Fruit fly (Drosophila melanogaster) whole organism, prepupa: ENCODE data around the gene CG5455.

Source experiments
- Blimp-1 ChIP-seq: fragments of 200-800 bp; sonication (Bioruptor generic); optimal IDR thresholded peaks from 3 replicates; lab custom pipeline; 2017; ENCODE audit warnings: missing biosample characterization, missing genetic modification characterization, mild to moderate bottlenecking, moderate library complexity, missing genetic modification reagents
- CG10631 ChIP-seq: fragments of 200-800 bp; sonication (Bioruptor generic); optimal IDR thresholded peaks from 2 replicates; lab custom pipeline; 2016; ENCODE audit warnings: missing biosample characterization, missing genetic modification characterization
- CG10669 ChIP-seq: fragments of 200-800 bp; sonication (Bioruptor generic); optimal IDR thresholded peaks from 3 replicates; lab custom pipeline; 2018; ENCODE audit warnings: missing biosample characterization, mild to moderate bottlenecking, missing genetic modification characterization, moderate library complexity
- CG11294 ChIP-seq: fragments of 200-800 bp; sonication (Bioruptor generic); IDR thresholded peaks from 2 replicates; pipeline ENCODE4 v1.3.6; 2022; ENCODE audit warnings: missing biosample characterization, missing genetic modification characterization
- CG11762 ChIP-seq: fragments of 200-800 bp; sonication (Bioruptor generic); optimal IDR thresholded peaks from 3 replicates; lab custom pipeline; 2016; ENCODE audit warnings: missing biosample characterization, missing genetic modification characterization; ENCODE audit not compliant: insufficient read depth
- CG11902 ChIP-seq: fragments of 200-800 bp; sonication (Bioruptor generic); optimal IDR thresholded peaks from 3 replicates; lab custom pipeline; 2016; ENCODE audit warnings: missing biosample characterization, missing genetic modification characterization
- CG1621 ChIP-seq: fragments of 200-800 bp; sonication (Bioruptor generic); optimal IDR thresholded peaks from 3 replicates; lab custom pipeline; 2018; ENCODE audit warnings: missing biosample characterization, mild to moderate bottlenecking, missing genetic modification characterization
- CG16779 ChIP-seq: fragments of 200-800 bp; sonication (Bioruptor generic); optimal IDR thresholded peaks from 3 replicates; lab custom pipeline; 2017; ENCODE audit warnings: missing biosample characterization, mild to moderate bottlenecking, missing genetic modification characterization
- CG3032 ChIP-seq: fragments of 200-800 bp; optimal IDR thresholded peaks from 2 replicates; lab custom pipeline; 2019; ENCODE audit warnings: missing biosample characterization, mild to moderate bottlenecking, missing genetic modification characterization, moderate library complexity
- CG31627 ChIP-seq: fragments of 200-800 bp; sonication (Bioruptor generic); optimal IDR thresholded peaks from 3 replicates; lab custom pipeline; 2016; ENCODE audit warnings: missing biosample characterization, missing genetic modification characterization
- CG34406 ChIP-seq: fragments of 200-800 bp; sonication (Bioruptor generic); optimal IDR thresholded peaks from 3 replicates; lab custom pipeline; 2016; ENCODE audit warnings: missing biosample characterization, missing genetic modification characterization
- CG3919 ChIP-seq: fragments of 200-800 bp; sonication (Bioruptor generic); optimal IDR thresholded peaks from 3 replicates; lab custom pipeline; 2016; ENCODE audit warnings: missing biosample characterization, missing genetic modification characterization
- CG4318 ChIP-seq: fragments of 200-800 bp; sonication (Bioruptor generic); optimal IDR thresholded peaks from 3 replicates; lab custom pipeline; 2017; ENCODE audit warnings: missing biosample characterization, mild to moderate bottlenecking, missing genetic modification characterization
- CG6276 ChIP-seq: fragments of 200-800 bp; sonication (Bioruptor generic); optimal IDR thresholded peaks from 2 replicates; lab custom pipeline; 2017; ENCODE audit warnings: missing biosample characterization, mild to moderate bottlenecking, missing genetic modification characterization
- CG6792 ChIP-seq: fragments of 200-800 bp; sonication (Bioruptor generic); optimal IDR thresholded peaks from 3 replicates; lab custom pipeline; 2016; ENCODE audit warnings: missing biosample characterization, missing genetic modification characterization
- CG6808 ChIP-seq: fragments of 200-800 bp; sonication (Bioruptor generic); optimal IDR thresholded peaks from 3 replicates; lab custom pipeline; 2017; ENCODE audit warnings: missing biosample characterization, missing genetic modification characterization, mild to moderate bottlenecking, moderate library complexity, missing genetic modification reagents
- CG6854 ChIP-seq: fragments of 200-800 bp; sonication (Bioruptor generic); optimal IDR thresholded peaks from 2 replicates; lab custom pipeline; 2017; ENCODE audit warnings: missing biosample characterization, mild to moderate bottlenecking, missing genetic modification characterization
- CG7368 ChIP-seq: fragments of 200-800 bp; sonication (Bioruptor generic); optimal IDR thresholded peaks from 3 replicates; lab custom pipeline; 2016; ENCODE audit warnings: missing biosample characterization, missing genetic modification characterization
- CG8119 ChIP-seq: fragments of 200-800 bp; sonication (Bioruptor generic); IDR thresholded peaks from 3 replicates; pipeline ENCODE4 v1.3.6; 2022; ENCODE audit warnings: missing biosample characterization, missing genetic modification characterization
- CG8319 ChIP-seq: fragments of 200-800 bp; sonication (Bioruptor generic); optimal IDR thresholded peaks from 3 replicates; lab custom pipeline; 2016; ENCODE audit warnings: missing biosample characterization, missing genetic modification characterization
- CG8632 ChIP-seq: fragments of 200-800 bp; sonication (Bioruptor generic); optimal IDR thresholded peaks from 3 replicates; lab custom pipeline; 2016; ENCODE audit warnings: missing biosample characterization, missing genetic modification characterization
- CG9139 ChIP-seq: fragments of 200-800 bp; sonication (Bioruptor generic); optimal IDR thresholded peaks from 3 replicates; lab custom pipeline; 2017; ENCODE audit warnings: missing biosample characterization, mild to moderate bottlenecking, missing genetic modification characterization
- Eip75B ChIP-seq: fragments of 200-800 bp; sonication (Bioruptor generic); optimal IDR thresholded peaks from 3 replicates; lab custom pipeline; 2016; ENCODE audit warnings: missing biosample characterization, missing genetic modification characterization
- Eip78C ChIP-seq: fragments of 200-800 bp; sonication (Bioruptor generic); peaks from one replicate; lab custom pipeline; 2016; ENCODE audit warnings: missing biosample characterization, missing genetic modification characterization
- Eip93F ChIP-seq: fragments of 200-800 bp; sonication (Bioruptor generic); optimal IDR thresholded peaks from 2 replicates; lab custom pipeline; 2016; ENCODE audit warnings: missing biosample characterization, mild to moderate bottlenecking, missing genetic modification characterization
- Gug ChIP-seq: fragments of 200-800 bp; sonication (Bioruptor generic); IDR thresholded peaks from 2 replicates; pipeline ENCODE4 v1.3.6; 2022; ENCODE audit warnings: missing biosample characterization, missing genetic modification characterization
- Hr38 ChIP-seq: sonication (Bioruptor generic); optimal IDR thresholded peaks from 2 replicates; lab custom pipeline; 2016; ENCODE audit warnings: missing biosample characterization, missing genetic modification characterization
- Hr39 ChIP-seq: fragments of 200-800 bp; sonication (Bioruptor generic); optimal IDR thresholded peaks from 2 replicates; lab custom pipeline; 2016; ENCODE audit warnings: missing biosample characterization, missing genetic modification characterization
- Hr4 ChIP-seq: fragments of 200-800 bp; sonication (Bioruptor generic); optimal IDR thresholded peaks from 3 replicates; lab custom pipeline; 2016; ENCODE audit warnings: missing biosample characterization, missing genetic modification characterization
- Lpt ChIP-seq: fragments of 200-800 bp; sonication (Bioruptor generic); optimal IDR thresholded peaks from 3 replicates; lab custom pipeline; 2016; ENCODE audit warnings: missing biosample characterization, missing genetic modification characterization
- Met ChIP-seq: fragments of 200-800 bp; sonication (Bioruptor generic); optimal IDR thresholded peaks from 3 replicates; lab custom pipeline; 2016; ENCODE audit warnings: missing biosample characterization, missing genetic modification characterization
- OdsH ChIP-seq: fragments of 200-800 bp; sonication (Bioruptor generic); optimal IDR thresholded peaks from 3 replicates; lab custom pipeline; 2016; ENCODE audit warnings: missing biosample characterization, missing genetic modification characterization
- Smox ChIP-seq: fragments of 200-800 bp; sonication (Bioruptor generic); optimal IDR thresholded peaks from 3 replicates; lab custom pipeline; 2016; ENCODE audit warnings: missing biosample characterization, missing genetic modification characterization
- Sox102F ChIP-seq: fragments of 200-800 bp; sonication (Bioruptor generic); optimal IDR thresholded peaks from 2 replicates; lab custom pipeline; 2016; ENCODE audit warnings: missing biosample characterization, mild to moderate bottlenecking, missing genetic modification characterization
- Sox14 ChIP-seq: fragments of 200-800 bp; sonication (Bioruptor generic); optimal IDR thresholded peaks from 3 replicates; lab custom pipeline; 2016; ENCODE audit warnings: missing biosample characterization, missing genetic modification characterization
- achi ChIP-seq: fragments of 200-800 bp; sonication (Bioruptor generic); optimal IDR thresholded peaks from 3 replicates; lab custom pipeline; 2016; ENCODE audit warnings: missing biosample characterization, missing genetic modification characterization
- cyc ChIP-seq: fragments of 200-800 bp; sonication (Bioruptor generic); optimal IDR thresholded peaks from 3 replicates; lab custom pipeline; 2016; ENCODE audit warnings: missing biosample characterization, missing genetic modification characterization
- dac ChIP-seq: fragments of 200-800 bp; sonication (Bioruptor generic); optimal IDR thresholded peaks from 2 replicates; lab custom pipeline; 2017; ENCODE audit warnings: missing biosample characterization, mild to moderate bottlenecking, missing genetic modification characterization
- dsx ChIP-seq: fragments of 200-800 bp; optimal IDR thresholded peaks from 3 replicates; lab custom pipeline; 2019; ENCODE audit warnings: missing biosample characterization, mild to moderate bottlenecking, missing genetic modification characterization, moderate library complexity; ENCODE audit not compliant: poor library complexity, severe bottlenecking
- eg ChIP-seq: fragments of 200-800 bp; sonication (Bioruptor generic); IDR thresholded peaks from 3 replicates; pipeline ENCODE4 v1.3.6; 2022; ENCODE audit warnings: missing biosample characterization, missing genetic modification characterization
- esn ChIP-seq: fragments of 200-800 bp; sonication (Bioruptor generic); optimal IDR thresholded peaks from 2 replicates; lab custom pipeline; 2016; ENCODE audit warnings: missing biosample characterization, mild to moderate bottlenecking, missing genetic modification characterization, moderate library complexity
- fd59A ChIP-seq: fragments of 200-800 bp; sonication (Bioruptor generic); optimal IDR thresholded peaks from 2 replicates; lab custom pipeline; 2017; ENCODE audit warnings: missing biosample characterization, mild to moderate bottlenecking, missing genetic modification characterization, missing genetic modification reagents
- fd85E ChIP-seq: fragments of 200-800 bp; sonication (Bioruptor generic); optimal IDR thresholded peaks from 3 replicates; lab custom pipeline; 2016; ENCODE audit warnings: missing biosample characterization, missing genetic modification characterization
- net ChIP-seq: fragments of 200-800 bp; sonication (Bioruptor generic); optimal IDR thresholded peaks from 3 replicates; lab custom pipeline; 2016; ENCODE audit warnings: missing biosample characterization, missing genetic modification characterization
- pdm3 ChIP-seq: fragments of 200-800 bp; sonication (Bioruptor generic); optimal IDR thresholded peaks from 3 replicates; lab custom pipeline; 2016; ENCODE audit warnings: missing biosample characterization, missing genetic modification characterization
- ss ChIP-seq, 2 experiments: fragments of 200-800 bp; sonication (Bioruptor generic); optimal IDR thresholded peaks; 2 replicates in 1 of 2; 3 replicates in 1 of 2; lab custom pipeline; 2017 to 2018; ENCODE audit warnings: mild to moderate bottlenecking in 2 of 2, missing biosample characterization in 2 of 2, missing genetic modification characterization in 2 of 2, moderate library complexity in 1 of 2
- svp ChIP-seq: fragments of 200-800 bp; sonication (Bioruptor generic); peaks from one replicate; lab custom pipeline; 2016; ENCODE audit warnings: missing biosample characterization, missing genetic modification characterization
- topi ChIP-seq: fragments of 200-800 bp; sonication (Bioruptor generic); optimal IDR thresholded peaks from 3 replicates; lab custom pipeline; 2016; ENCODE audit warnings: missing biosample characterization, missing genetic modification characterization
- vri ChIP-seq: fragments of 200-800 bp; sonication (Bioruptor generic); optimal IDR thresholded peaks from 3 replicates; lab custom pipeline; 2016; ENCODE audit warnings: missing biosample characterization, mild to moderate bottlenecking, missing genetic modification characterization

CG5455 gene

dm6 chr3R:26483657-26484056 is 22.3 kb downstream of the CG5455 start (continued):
- no peak for TF ChIP-seq CG6854 (GFP tag; lab: Kevin White, UChicago)
- no peak for TF ChIP-seq CG6808 (GFP tag; lab: Kevin White, UChicago)
- no peak for TF ChIP-seq CG9139 (GFP tag; lab: Kevin White, UChicago)
- no peak for TF ChIP-seq CG1621 (tag; lab: Kevin White, UChicago)
- TF ChIP-seq Eip93F (GFP tag; lab: Kevin White, UChicago), result no peak
- TF ChIP-seq CG3919 (GFP tag; lab: Kevin White, UChicago), result peak; percentile 43
- peak; percentile 50 for TF ChIP-seq esn (GFP tag; lab: Kevin White, UChicago)
- peak; percentile 48 for TF ChIP-seq Smox (GFP tag; lab: Kevin White, UChicago)
- TF ChIP-seq CG4318, result no peak
- TF ChIP-seq CG11294 (GFP tag; lab: Robert Waterston, UW), result no peak
- peak; percentile 36 for TF ChIP-seq pdm3
- no peak for TF ChIP-seq CG8632
- TF ChIP-seq CG31627 (GFP tag; lab: Kevin White, UChicago), result peak; percentile 13
- TF ChIP-seq Sox102F, result peak; percentile 39
- no peak for TF ChIP-seq CG7368
- peak; percentile 5 for TF ChIP-seq Sox14 (GFP tag; lab: Kevin White, UChicago)
- peak; percentile 67 for TF ChIP-seq Eip78C
- peak; percentile 46 for TF ChIP-seq topi (GFP tag; lab: Kevin White, UChicago)
- TF ChIP-seq CG8119 (GFP tag; lab: Robert Waterston, UW), result peak; percentile 60; the same call in 2 of the 3 replicates

- TF ChIP-seq fd59A (GFP tag; lab: Kevin White, UChicago) (no peak), Met (peak; percentile 56), Lpt (GFP tag; lab: Kevin White, UChicago) (peak; percentile 23), CG10669 (GFP tag; lab: Kevin White, UChicago) (peak; percentile 12), CG9139 (GFP tag; lab: Kevin White, UChicago) (no peak), Sox102F (peak; percentile 41), CG10631 (GFP tag; lab: Kevin White, UChicago) (peak; percentile 9), CG6276 (GFP tag; lab: Kevin White, UChicago) (peak; percentile 8), Hr4 (GFP tag; lab: Kevin White, UChicago) (peak; percentile 40), Hr38 (GFP tag; lab: Kevin White, UChicago) (no peak), Eip75B (peak; percentile 20), dsx (no peak), CG6854 (GFP tag; lab: Kevin White, UChicago) (no peak), dac (peak; percentile 17), net (GFP tag; lab: Kevin White, UChicago) (peak; percentile 33), CG11902 (peak; percentile 34), Smox (GFP tag; lab: Kevin White, UChicago) (peak; percentile 44), vri (GFP tag; lab: Kevin White, UChicago) (no peak), OdsH (GFP tag; lab: Kevin White, UChicago) (peak; percentile 55), topi (GFP tag; lab: Kevin White, UChicago) (peak; percentile 40), CG34406 (peak; percentile 49), CG3919 (GFP tag; lab: Kevin White, UChicago) (peak; percentile 34), CG11762 (no peak), svp (GFP tag; lab: Kevin White, UChicago) (peak; percentile 64), CG6808 (GFP tag; lab: Kevin White, UChicago) (peak; percentile 13), CG1621 (tag; lab: Kevin White, UChicago) (no peak), Hr39 (GFP tag; lab: Kevin White, UChicago) (peak; percentile 15), CG11294 (GFP tag; lab: Robert Waterston, UW) (no peak), CG8319 (GFP tag; lab: Kevin White, UChicago) (peak; percentile 10), fd85E (no peak), Blimp-1 (no peak), CG3032 (peak; percentile 14), CG6792 (peak; percentile 21), ss (GFP tag; optimal IDR thresholded peaks at IDR 0.05; lab: Kevin White, UChicago) (no peak), Gug (GFP tag; lab: Robert Waterston, UW) (no peak), CG4318 (peak; percentile 14), CG7368 (peak; percentile 23), eg (GFP tag; lab: Robert Waterston, UW) (no peak), esn (GFP tag; lab: Kevin White, UChicago) (peak; percentile 56), CG16779 (no peak), achi (peak; percentile 50), cyc (GFP tag; lab: Kevin White, UChicago) (peak; percentile 29)
Observed at dm6 chr3R:26484511-26484910, 23.2 kb downstream of the CG5455 start.
